Worm (Caenorhabditis elegans) whole organism, L2 larva: ENCODE results near the gene fbxa-153.
A peak's percentile ranks its signal among the peaks of the same experiment; 100 is the strongest.

Experiments used
- C34F6.9 ChIP-seq: fragments of 150-350 bp; optimal IDR thresholded peaks from 2 replicates; lab custom pipeline; 2014; ENCODE audit warnings: missing biosample characterization, missing genetic modification characterization
- F13H6.1 ChIP-seq: sonication (generic microtip); optimal IDR thresholded peaks from 2 replicates; lab custom pipeline; 2016; ENCODE audit warnings: missing genetic modification characterization, missing compliant biosample characterization
- ZK546.5 ChIP-seq: sonication (generic microtip); optimal IDR thresholded peaks from 2 replicates; lab custom pipeline; 2017; ENCODE audit warnings: missing biosample characterization, missing genetic modification characterization
- alr-1 ChIP-seq: fragments of 150-350 bp; optimal IDR thresholded peaks from 2 replicates; lab custom pipeline; 2014; ENCODE audit warnings: missing biosample characterization, missing genetic modification characterization
- ama-1 ChIP-seq: fragments of 150-350 bp; optimal IDR thresholded peaks from 2 replicates; lab custom pipeline; 2018; ENCODE audit warnings: inconsistent platforms
- blmp-1 ChIP-seq: sonication (generic microtip); optimal IDR thresholded peaks from 2 replicates; lab custom pipeline; 2017; ENCODE audit warnings: missing genetic modification characterization, mild to moderate bottlenecking, missing compliant biosample characterization, antibody characterized with exemption, moderate library complexity; ENCODE audit not compliant: insufficient read depth
- ceh-16 ChIP-seq: fragments of 150-350 bp; optimal IDR thresholded peaks from 2 replicates; lab custom pipeline; 2014; ENCODE audit warnings: missing biosample characterization, missing genetic modification characterization
- ceh-82 ChIP-seq: fragments of 150-350 bp; optimal IDR thresholded peaks from 2 replicates; lab custom pipeline; 2014; ENCODE audit warnings: missing biosample characterization, missing genetic modification characterization
- crh-2 ChIP-seq: sonication (generic microtip); optimal IDR thresholded peaks from 2 replicates; lab custom pipeline; 2017; ENCODE audit warnings: missing biosample characterization, missing genetic modification characterization
- dmd-4 ChIP-seq: sonication (generic microtip); optimal IDR thresholded peaks from 2 replicates; lab custom pipeline; 2017; ENCODE audit warnings: missing biosample characterization, missing genetic modification characterization
- egl-27 ChIP-seq: sonication (generic microtip); optimal IDR thresholded peaks from 3 replicates; lab custom pipeline; 2017; ENCODE audit warnings: missing biosample characterization, missing genetic modification reagents, missing genetic modification characterization
- elt-1 ChIP-seq: fragments of 150-350 bp; optimal IDR thresholded peaks from 2 replicates; lab custom pipeline; 2014; ENCODE audit warnings: missing biosample characterization, missing genetic modification characterization
- elt-3 ChIP-seq: sonication (generic microtip); optimal IDR thresholded peaks from 2 replicates; lab custom pipeline; 2017; ENCODE audit warnings: missing biosample characterization, missing genetic modification characterization
- gmeb-1 ChIP-seq: fragments of 150-350 bp; optimal IDR thresholded peaks from 2 replicates; lab custom pipeline; 2014; ENCODE audit warnings: missing biosample characterization, missing genetic modification characterization
- lin-13 ChIP-seq: fragments of 150-350 bp; optimal IDR thresholded peaks from 2 replicates; lab custom pipeline; 2014; ENCODE audit warnings: missing biosample characterization, missing genetic modification reagents, missing genetic modification characterization
- lin-39 ChIP-seq: fragments of 150-350 bp; optimal IDR thresholded peaks from 2 replicates; lab custom pipeline; 2014; ENCODE audit warnings: missing biosample characterization, missing genetic modification reagents, missing genetic modification characterization
- mdl-1 ChIP-seq, 2 experiments: fragments of 150-350 bp in 1 of 2; sonication (generic microtip) in 1 of 2; optimal IDR thresholded peaks; 2 replicates each; lab custom pipeline; 2017; ENCODE audit warnings: missing biosample characterization in 2 of 2, missing genetic modification characterization in 2 of 2
- nhr-10 ChIP-seq: sonication (generic microtip); optimal IDR thresholded peaks from 2 replicates; lab custom pipeline; 2017; ENCODE audit warnings: missing biosample characterization, missing genetic modification characterization
- nhr-11 ChIP-seq: fragments of 150-350 bp; optimal IDR thresholded peaks from 2 replicates; lab custom pipeline; 2014; ENCODE audit warnings: missing biosample characterization, missing genetic modification characterization
- nhr-129 ChIP-seq: fragments of 150-350 bp; optimal IDR thresholded peaks from 2 replicates; lab custom pipeline; 2014; ENCODE audit warnings: missing biosample characterization, missing genetic modification characterization
- nhr-23 ChIP-seq: fragments of 150-350 bp; optimal IDR thresholded peaks from 2 replicates; lab custom pipeline; 2014; ENCODE audit warnings: missing biosample characterization, missing genetic modification reagents, missing genetic modification characterization
- nhr-237 ChIP-seq: fragments of 150-350 bp; optimal IDR thresholded peaks from 2 replicates; lab custom pipeline; 2014; ENCODE audit warnings: missing biosample characterization, missing genetic modification characterization
- nhr-25 ChIP-seq: fragments of 150-350 bp; sonication (generic microtip); optimal IDR thresholded peaks from 3 replicates; lab custom pipeline; 2014; ENCODE audit warnings: missing biosample characterization, missing genetic modification characterization
- nhr-77 ChIP-seq: fragments of 150-350 bp; optimal IDR thresholded peaks from 2 replicates; lab custom pipeline; 2014; ENCODE audit warnings: missing biosample characterization, missing genetic modification characterization
- peb-1 ChIP-seq: fragments of 150-350 bp; optimal IDR thresholded peaks from 2 replicates; lab custom pipeline; 2014; ENCODE audit warnings: missing biosample characterization, missing genetic modification characterization
- sem-4 ChIP-seq: fragments of 150-350 bp; optimal IDR thresholded peaks from 2 replicates; lab custom pipeline; 2014; ENCODE audit warnings: missing biosample characterization, missing genetic modification reagents, missing genetic modification characterization
- skn-1 ChIP-seq: sonication (generic microtip); optimal IDR thresholded peaks from 2 replicates; lab custom pipeline; 2017; ENCODE audit warnings: missing biosample characterization, missing genetic modification characterization
- sma-3 ChIP-seq: sonication (generic microtip); optimal IDR thresholded peaks from 2 replicates; lab custom pipeline; 2016; ENCODE audit warnings: missing genetic modification reagents, missing genetic modification characterization, missing compliant biosample characterization
- sma-9 ChIP-seq, 2 experiments: fragments of 150-350 bp in 1 of 2; sonication (generic microtip) in 1 of 2; optimal IDR thresholded peaks; 2 replicates each; lab custom pipeline; 2014 to 2016; ENCODE audit warnings: missing genetic modification characterization in 2 of 2, mild to moderate bottlenecking in 1 of 2, missing biosample characterization in 1 of 2, missing compliant biosample characterization in 1 of 2, missing genetic modification reagents in 1 of 2, moderate library complexity in 1 of 2
- snpc-4 ChIP-seq: fragments of 150-350 bp; optimal IDR thresholded peaks from 2 replicates; lab custom pipeline; 2014; ENCODE audit warnings: missing biosample characterization, missing genetic modification characterization
- unc-55 ChIP-seq: fragments of 150-350 bp; sonication (generic microtip); optimal IDR thresholded peaks from 3 replicates; lab custom pipeline; 2014; ENCODE audit warnings: missing biosample characterization, missing genetic modification reagents, missing genetic modification characterization
- zag-1 ChIP-seq: fragments of 150-350 bp; optimal IDR thresholded peaks from 2 replicates; lab custom pipeline; 2014; ENCODE audit warnings: missing biosample characterization, missing genetic modification characterization
- ztf-1 ChIP-seq: fragments of 200-800 bp; sonication (Bioruptor generic); conservative IDR thresholded peaks from 2 replicates; pipeline ENCODE4 v1.3.6; 2022; ENCODE audit warnings: missing genetic modification characterization, missing compliant biosample characterization
- ztf-11 ChIP-seq: sonication (generic microtip); optimal IDR thresholded peaks from 2 replicates; lab custom pipeline; 2017; ENCODE audit warnings: missing biosample characterization, missing genetic modification characterization
- ztf-4 ChIP-seq: fragments of 150-350 bp; optimal IDR thresholded peaks from 2 replicates; lab custom pipeline; 2014; ENCODE audit warnings: missing biosample characterization, missing genetic modification characterization

Gene fbxa-153

ce11 chrV:15610350-15610940 lies at the start of gene fbxa-153, which contains the start of gene str-12:
Gene fbxa-153, minus strand, starts transcription at chrV:15610384.
Gene str-12, plus strand, starts transcription at chrV:15610890.
- TF ChIP-seq zag-1 (tag; lab: Kevin White, UChicago), result peak; percentile 62
- no peak for TF ChIP-seq dmd-4
- no peak for TF ChIP-seq sma-3
- TF ChIP-seq C34F6.9 (tag; lab: Kevin White, UChicago), result peak; percentile 64
- TF ChIP-seq alr-1 (tag; lab: Kevin White, UChicago), result no peak
- no peak for TF ChIP-seq mdl-1 (tag; optimal IDR thresholded peaks at IDR 0.05; lab: Kevin White, UChicago)
- no peak for TF ChIP-seq elt-3 (tag; lab: Kevin White, UChicago)
- peak; percentile 84 for TF ChIP-seq unc-55 (GFP tag; lab: Kevin White, UChicago)
- TF ChIP-seq blmp-1 (tag; lab: Kevin White, UChicago), result no peak
- peak; percentile 28 for TF ChIP-seq sma-9 (GFP tag; optimal IDR thresholded peaks at IDR 0.05; lab: Kevin White, UChicago)
- TF ChIP-seq sma-9 (tag; optimal IDR thresholded peaks at IDR 0.05; lab: Kevin White, UChicago), result no peak
- TF ChIP-seq lin-13 (GFP tag; lab: Kevin White, UChicago), result no peak
- no peak for TF ChIP-seq lin-39 (tag; lab: Kevin White, UChicago)
- no peak for TF ChIP-seq peb-1 (tag; lab: Kevin White, UChicago)
- TF ChIP-seq ztf-1, result no peak
- no peak for TF ChIP-seq ztf-4 (tag; lab: Kevin White, UChicago)
- TF ChIP-seq nhr-23 (tag; lab: Kevin White, UChicago), result no peak
- TF ChIP-seq ama-1 (lab: Kevin White, UChicago), result no peak
- TF ChIP-seq nhr-129 (tag; lab: Kevin White, UChicago), result peak; percentile 28
- TF ChIP-seq, all 48 proteins: peak for 5

- TF ChIP-seq ceh-82 (tag; lab: Kevin White, UChicago), result no peak
- peak; percentile 11 for TF ChIP-seq F13H6.1
- TF ChIP-seq, all 48 proteins: peak for 1
Observed at ce11 chrV:15658262-15659060, 48.3 kb upstream of the fbxa-153 start.

ce11 chrV:15654124-15654523 lies 43.9 kb upstream of the fbxa-153 start, which contains the start of gene F53E4.2:
Gene F53E4.2, plus strand, starts transcription at chrV:15654424.
- TF ChIP-seq ama-1 (lab: Kevin White, UChicago), result no peak
- TF ChIP-seq ZK546.5 (tag; lab: Kevin White, UChicago), result no peak
- TF ChIP-seq unc-55 (GFP tag; lab: Kevin White, UChicago), result no peak
- no peak for TF ChIP-seq snpc-4 (tag; lab: Kevin White, UChicago)
- no peak for TF ChIP-seq egl-27 (tag; lab: Kevin White, UChicago)
- no peak for TF ChIP-seq ceh-16 (tag; lab: Kevin White, UChicago)
- no peak for TF ChIP-seq nhr-11
- no peak for TF ChIP-seq ztf-11 (tag; lab: Kevin White, UChicago)
- TF ChIP-seq ztf-1, result no peak
- no peak for TF ChIP-seq nhr-129 (tag; lab: Kevin White, UChicago)
- TF ChIP-seq mdl-1 (tag; optimal IDR thresholded peaks at IDR 0.05; lab: Kevin White, UChicago), result no peak
- no peak for TF ChIP-seq lin-13 (GFP tag; lab: Kevin White, UChicago)
- TF ChIP-seq dmd-4, result no peak
- TF ChIP-seq gmeb-1 (tag; lab: Kevin White, UChicago), result no peak
- TF ChIP-seq, all 48 proteins: peak for 0

ce11 chrV:15652147-15652546 lies 42.0 kb upstream of the fbxa-153 start:
- no peak for TF ChIP-seq sem-4 (tag; lab: Kevin White, UChicago)
- no peak for TF ChIP-seq nhr-237 (tag; lab: Kevin White, UChicago)
- no peak for TF ChIP-seq crh-2
- no peak for TF ChIP-seq elt-1
- TF ChIP-seq nhr-129 (tag; lab: Kevin White, UChicago), result peak; percentile 8
- TF ChIP-seq nhr-25 (tag; lab: Kevin White, UChicago), result peak; percentile 58
- no peak for TF ChIP-seq nhr-10 (tag; lab: Kevin White, UChicago)
- TF ChIP-seq ztf-1, result no peak
- TF ChIP-seq zag-1 (tag; lab: Kevin White, UChicago), result no peak
- TF ChIP-seq alr-1 (tag; lab: Kevin White, UChicago), result no peak
- TF ChIP-seq nhr-77 (tag; lab: Kevin White, UChicago), result no peak
- no peak for TF ChIP-seq skn-1 (tag; lab: Kevin White, UChicago)
- TF ChIP-seq ceh-16 (tag; lab: Kevin White, UChicago), result no peak
